Fruit fly (Drosophila melanogaster) Kc167 (cell line): ENCODE measurements around the gene CG13694.

ENCODE experiments used
- Myc ChIP-seq: fragments of >200 bp; optimal IDR thresholded peaks from 2 replicates; lab custom pipeline; 2017; ENCODE audit warnings: missing external identifiers
- Sin3A ChIP-seq: fragments of >200 bp; optimal IDR thresholded peaks from 2 replicates; lab custom pipeline; 2018; ENCODE audit warnings: missing external identifiers
- h ChIP-seq: fragments of >200 bp; optimal IDR thresholded peaks from 3 replicates; lab custom pipeline; 2018; ENCODE audit warnings: missing external identifiers
- insv ChIP-seq: fragments of >200 bp; optimal IDR thresholded peaks from 3 replicates; lab custom pipeline; 2018; ENCODE audit warnings: missing external identifiers
- psq ChIP-seq: fragments of >200 bp; optimal IDR thresholded peaks from 2 replicates; lab custom pipeline; 2017; ENCODE audit warnings: missing external identifiers
- ttk ChIP-seq: sonication (Bioruptor generic); optimal IDR thresholded peaks from 2 replicates; lab custom pipeline; 2017; ENCODE audit warnings: missing external identifiers

DNA sequence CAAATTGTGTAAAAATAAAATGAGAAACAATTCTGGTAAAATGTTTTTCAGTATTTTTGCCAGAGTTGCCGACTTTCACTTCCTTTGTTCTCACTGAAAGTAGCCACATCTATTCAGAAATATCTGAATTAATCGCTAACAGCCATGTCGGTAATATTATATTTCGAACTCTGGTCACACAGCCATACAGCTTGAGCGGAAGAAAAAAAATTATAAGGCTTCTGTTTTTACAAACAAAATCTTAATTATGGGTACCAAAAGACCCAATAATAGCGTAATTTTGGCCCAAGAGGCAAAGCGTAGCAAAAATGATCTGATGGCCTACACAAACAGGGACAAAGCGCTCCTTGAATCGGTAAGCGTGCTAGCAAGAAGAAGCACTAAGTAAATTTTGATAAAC is 39.7 kb upstream of the CG13694 start, which contains the start of gene CG3436:
- TF ChIP-seq h (lab: Kevin White, UChicago) (no peak), psq (no peak), Sin3A (lab: Kevin White, UChicago) (no peak), insv (lab: Kevin White, UChicago) (no peak), Myc (no peak), ttk (lab: Kevin White, UChicago) (no peak)
